Fruit fly (Drosophila melanogaster) whole organism, adult: ENCODE data around the gene Mtch.

Experiments used
- CG11617 ChIP-seq: fragments of 200-800 bp; sonication (Bioruptor generic); optimal IDR thresholded peaks from 2 replicates; lab custom pipeline; 2017; ENCODE audit warnings: mild to moderate bottlenecking, missing biosample characterization, missing genetic modification reagents, missing genetic modification characterization
- CG12768 ChIP-seq: fragments of 200-800 bp; sonication (Bioruptor generic); optimal IDR thresholded peaks from 2 replicates; lab custom pipeline; 2017; ENCODE audit warnings: missing biosample characterization, missing genetic modification characterization, mild to moderate bottlenecking, moderate library complexity, missing genetic modification reagents
- CG14711 ChIP-seq: fragments of 200-800 bp; sonication (Bioruptor generic); optimal IDR thresholded peaks from 2 replicates; lab custom pipeline; 2018; ENCODE audit warnings: missing biosample characterization, mild to moderate bottlenecking, missing genetic modification characterization, moderate library complexity
- CG1620 ChIP-seq: fragments of 200-800 bp; sonication (Bioruptor generic); optimal IDR thresholded peaks from 2 replicates; lab custom pipeline; 2016; ENCODE audit warnings: missing biosample characterization, missing genetic modification characterization
- CG33017 ChIP-seq: fragments of 200-800 bp; sonication (Bioruptor generic); optimal IDR thresholded peaks from 2 replicates; lab custom pipeline; 2018; ENCODE audit warnings: missing biosample characterization, mild to moderate bottlenecking, missing genetic modification characterization, moderate library complexity
- CG5204 ChIP-seq: fragments of 200-800 bp; sonication (Bioruptor generic); optimal IDR thresholded peaks from 2 replicates; lab custom pipeline; 2016; ENCODE audit warnings: missing biosample characterization, missing genetic modification characterization
- CG7045 ChIP-seq: fragments of 200-800 bp; sonication (Bioruptor generic); optimal IDR thresholded peaks from 2 replicates; lab custom pipeline; 2017; ENCODE audit warnings: missing biosample characterization, mild to moderate bottlenecking, missing genetic modification characterization
- CG7101 ChIP-seq: fragments of 200-800 bp; sonication (Bioruptor generic); optimal IDR thresholded peaks from 2 replicates; lab custom pipeline; 2018; ENCODE audit warnings: missing biosample characterization, mild to moderate bottlenecking, missing genetic modification characterization, moderate library complexity
- Clk ChIP-seq: fragments of 200-800 bp; sonication (Bioruptor generic); optimal IDR thresholded peaks from 2 replicates; lab custom pipeline; 2017; ENCODE audit warnings: missing biosample characterization, missing genetic modification characterization
- Crg-1 ChIP-seq: fragments of 200-800 bp; sonication (Bioruptor generic); optimal IDR thresholded peaks from 2 replicates; lab custom pipeline; 2016; ENCODE audit warnings: missing biosample characterization, missing genetic modification characterization
- Hr96 ChIP-seq: fragments of 200-800 bp; sonication (Bioruptor generic); optimal IDR thresholded peaks from 2 replicates; lab custom pipeline; 2016; ENCODE audit warnings: missing biosample characterization, missing genetic modification characterization
- Mnt ChIP-seq: fragments of 200-800 bp; sonication (Bioruptor generic); optimal IDR thresholded peaks from 2 replicates; lab custom pipeline; 2016; ENCODE audit warnings: missing biosample characterization, mild to moderate bottlenecking, missing genetic modification characterization
- bab1 ChIP-seq: fragments of 200-800 bp; sonication (Bioruptor generic); optimal IDR thresholded peaks from 3 replicates; lab custom pipeline; 2019; ENCODE audit warnings: missing biosample characterization, mild to moderate bottlenecking, missing genetic modification characterization, moderate library complexity
- cic ChIP-seq: fragments of 200-800 bp; sonication (Bioruptor generic); optimal IDR thresholded peaks from 2 replicates; lab custom pipeline; 2017; ENCODE audit warnings: missing biosample characterization, mild to moderate bottlenecking, missing genetic modification characterization, moderate library complexity
- cnc ChIP-seq, 2 experiments: fragments of >200 bp; optimal IDR thresholded peaks; 2 replicates each; lab custom pipeline; 2017
- kay ChIP-seq: fragments of 200-800 bp; sonication (Bioruptor generic); peaks from one replicate; lab custom pipeline; 2016; ENCODE audit warnings: missing biosample characterization, missing genetic modification characterization, borderline replicate concordance
- ovo ChIP-seq: fragments of 200-800 bp; sonication (Bioruptor generic); optimal IDR thresholded peaks from 2 replicates; lab custom pipeline; 2016; ENCODE audit warnings: missing biosample characterization, missing genetic modification characterization
- pad ChIP-seq: fragments of 200-800 bp; sonication (Bioruptor generic); optimal IDR thresholded peaks from 3 replicates; lab custom pipeline; 2017; ENCODE audit warnings: missing biosample characterization, missing genetic modification characterization, mild to moderate bottlenecking, moderate library complexity, missing genetic modification reagents
- tj ChIP-seq: fragments of 200-800 bp; sonication (Bioruptor generic); optimal IDR thresholded peaks from 3 replicates; lab custom pipeline; 2017; ENCODE audit warnings: missing biosample characterization, mild to moderate bottlenecking, missing genetic modification characterization, moderate library complexity
- toe ChIP-seq: fragments of 200-800 bp; sonication (Bioruptor generic); optimal IDR thresholded peaks from 2 replicates; lab custom pipeline; 2016; ENCODE audit warnings: missing biosample characterization, missing genetic modification characterization

Mtch gene

dm6 chr3L:180262-180543 is 4.2 kb upstream of the Mtch start:
- no peak for TF ChIP-seq cic (GFP tag; lab: Kevin White, UChicago)
- TF ChIP-seq Hr96: no peak
- TF ChIP-seq kay (GFP tag; lab: Kevin White, UChicago): no peak
- TF ChIP-seq CG12768: no peak
- TF ChIP-seq Crg-1 (GFP tag; lab: Kevin White, UChicago): no peak
- TF ChIP-seq tj: no peak
- no peak for TF ChIP-seq Clk
- TF ChIP-seq CG33017 (tag; lab: Kevin White, UChicago): no peak
- no peak for TF ChIP-seq pad
- no peak for TF ChIP-seq CG11617 (GFP tag; lab: Kevin White, UChicago)
- TF ChIP-seq CG7101 (tag; lab: Kevin White, UChicago): no peak
- no peak for TF ChIP-seq bab1 (GFP tag; lab: Kevin White, UChicago)
- TF ChIP-seq CG7045 (GFP tag; lab: Kevin White, UChicago): no peak

DNA sequence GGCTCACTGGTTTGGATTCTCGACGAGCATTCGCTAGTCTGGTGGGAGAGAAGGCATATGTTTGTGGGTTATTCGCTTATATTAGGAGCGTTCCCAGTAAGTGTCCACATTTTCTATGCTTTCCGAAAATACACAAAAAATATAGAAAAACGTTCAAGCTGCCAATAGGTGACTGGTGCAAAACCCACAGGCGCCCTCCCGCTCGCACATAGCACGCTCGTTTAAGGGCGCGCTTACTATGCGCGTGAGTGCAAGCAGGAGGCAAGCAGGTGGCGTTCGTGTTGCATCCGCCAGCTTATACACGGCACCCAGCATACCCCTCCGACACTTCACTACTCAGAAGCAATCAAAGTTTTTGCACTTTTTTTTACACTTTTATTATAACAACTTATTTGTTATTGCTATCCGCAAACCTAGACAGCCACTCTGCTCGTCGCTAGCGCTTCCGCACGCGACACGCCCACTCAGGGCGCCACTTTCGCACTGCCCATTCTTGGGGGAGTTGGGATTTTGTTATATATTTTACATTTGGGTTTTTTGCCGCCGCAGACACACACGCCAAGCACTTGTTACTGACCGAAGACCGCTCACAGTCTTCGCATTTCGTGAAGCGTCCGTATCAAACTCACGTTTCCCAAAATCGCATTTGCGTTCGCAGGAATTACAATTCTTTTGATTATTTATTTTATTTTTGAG is 14.8 kb downstream of the Mtch start:
- TF ChIP-seq cic (GFP tag; lab: Kevin White, UChicago): peak; percentile 77
- no peak for TF ChIP-seq ovo (GFP tag; lab: Kevin White, UChicago)
- TF ChIP-seq CG14711 (tag; lab: Kevin White, UChicago): no peak
- TF ChIP-seq cnc (optimal IDR thresholded peaks at IDR 0.05; lab: Kevin White, UChicago): no peak
- TF ChIP-seq CG11617 (GFP tag; lab: Kevin White, UChicago): no peak
- TF ChIP-seq CG1620 (GFP tag; lab: Kevin White, UChicago): peak; percentile 43
- peak; percentile 98 for TF ChIP-seq Mnt (GFP tag; lab: Kevin White, UChicago)
- no peak for TF ChIP-seq Clk
- no peak for TF ChIP-seq kay (GFP tag; lab: Kevin White, UChicago)
- TF ChIP-seq Crg-1 (GFP tag; lab: Kevin White, UChicago): peak; percentile 44
- TF ChIP-seq CG33017 (tag; lab: Kevin White, UChicago): no peak
- no peak for TF ChIP-seq CG7045 (GFP tag; lab: Kevin White, UChicago)
- no peak for TF ChIP-seq tj
- no peak for TF ChIP-seq Hr96
- TF ChIP-seq pad: peak; percentile 97
- peak; percentile 19 for TF ChIP-seq bab1 (GFP tag; lab: Kevin White, UChicago)

DNA sequence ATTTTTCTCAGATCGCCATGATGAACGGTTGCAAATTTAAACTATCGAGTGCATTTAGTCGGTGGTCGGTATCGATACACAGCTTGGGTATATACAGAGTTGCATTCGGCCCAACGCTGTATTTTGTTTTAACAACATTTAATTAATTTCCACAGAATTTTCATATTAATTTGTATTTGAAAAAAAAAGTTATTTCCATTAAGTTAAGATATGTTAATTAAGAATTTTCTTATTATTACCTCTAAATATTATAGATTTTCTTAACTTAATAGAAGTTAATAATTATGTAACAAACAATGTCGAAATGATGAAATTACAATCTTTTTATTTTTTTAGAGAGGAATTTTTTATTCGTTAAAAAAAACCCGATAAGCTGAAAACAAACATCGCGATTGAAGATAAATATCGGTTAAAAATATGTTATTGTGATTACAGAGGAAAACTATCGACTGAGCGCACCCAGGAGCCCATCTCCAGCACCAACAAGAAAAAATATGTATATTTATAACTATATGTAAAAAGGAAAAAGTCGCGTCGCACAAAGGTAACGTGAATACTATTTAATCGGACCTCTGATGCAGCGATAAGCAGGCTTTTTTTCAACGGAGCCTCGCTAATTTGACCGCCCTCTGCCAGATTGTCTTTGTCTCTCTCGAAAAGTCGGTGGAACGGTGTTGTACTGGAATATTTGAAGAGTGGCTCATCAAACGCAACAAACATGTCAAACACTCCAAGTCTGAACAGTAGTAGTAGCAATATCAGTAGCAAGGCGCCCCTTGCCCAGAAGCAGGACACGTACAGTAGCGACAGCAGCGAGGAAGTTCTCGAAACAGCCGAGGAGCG is 15.5 kb downstream of the Mtch start, which contains the start of the genes rno and mri:
Gene rno (minus strand): TSS at position 9 of the 843 bp plus-strand sequence.
Gene mri (plus strand): TSS at position 421 of the 843 bp plus-strand sequence.
- TF ChIP-seq CG12768 (peak; percentile 54), Hr96 (peak; percentile 45), cic (GFP tag; lab: Kevin White, UChicago) (peak; percentile 16), pad (no peak), cnc (optimal IDR thresholded peaks at IDR 0.05; lab: Kevin White, UChicago) (no peak), toe (GFP tag; lab: Kevin White, UChicago) (no peak), bab1 (GFP tag; lab: Kevin White, UChicago) (peak; percentile 64), CG7101 (tag; lab: Kevin White, UChicago) (peak; percentile 85), CG7045 (GFP tag; lab: Kevin White, UChicago) (peak; percentile 47), Clk (peak; percentile 23), Crg-1 (GFP tag; lab: Kevin White, UChicago) (peak; percentile 55), CG14711 (tag; lab: Kevin White, UChicago) (peak; percentile 85), ovo (GFP tag; lab: Kevin White, UChicago) (peak; percentile 46), tj (peak; percentile 36), CG33017 (tag; lab: Kevin White, UChicago) (peak; percentile 70), CG11617 (GFP tag; lab: Kevin White, UChicago) (peak; percentile 80), kay (GFP tag; lab: Kevin White, UChicago) (no peak), Mnt (GFP tag; lab: Kevin White, UChicago) (peak; percentile 52), CG1620 (GFP tag; lab: Kevin White, UChicago) (peak; percentile 44), CG5204 (GFP tag; lab: Kevin White, UChicago) (no peak)

- TF ChIP-seq CG33017 (tag; lab: Kevin White, UChicago): no peak
- TF ChIP-seq pad: peak; percentile 91
- TF ChIP-seq CG12768: peak; percentile 47
- peak; percentile 59 for TF ChIP-seq Mnt (GFP tag; lab: Kevin White, UChicago)
- TF ChIP-seq bab1 (GFP tag; lab: Kevin White, UChicago): peak; percentile 45
- TF ChIP-seq cic (GFP tag; lab: Kevin White, UChicago): peak; percentile 35
- TF ChIP-seq CG11617 (GFP tag; lab: Kevin White, UChicago): peak; percentile 18
- TF ChIP-seq CG7045 (GFP tag; lab: Kevin White, UChicago): no peak
Measured at dm6 chr3L:203536-204135, 19.2 kb downstream of the Mtch start, which contains the start of gene NitFhit. TSS of gene NitFhit (plus strand) at chr3L:203730.

DNA sequence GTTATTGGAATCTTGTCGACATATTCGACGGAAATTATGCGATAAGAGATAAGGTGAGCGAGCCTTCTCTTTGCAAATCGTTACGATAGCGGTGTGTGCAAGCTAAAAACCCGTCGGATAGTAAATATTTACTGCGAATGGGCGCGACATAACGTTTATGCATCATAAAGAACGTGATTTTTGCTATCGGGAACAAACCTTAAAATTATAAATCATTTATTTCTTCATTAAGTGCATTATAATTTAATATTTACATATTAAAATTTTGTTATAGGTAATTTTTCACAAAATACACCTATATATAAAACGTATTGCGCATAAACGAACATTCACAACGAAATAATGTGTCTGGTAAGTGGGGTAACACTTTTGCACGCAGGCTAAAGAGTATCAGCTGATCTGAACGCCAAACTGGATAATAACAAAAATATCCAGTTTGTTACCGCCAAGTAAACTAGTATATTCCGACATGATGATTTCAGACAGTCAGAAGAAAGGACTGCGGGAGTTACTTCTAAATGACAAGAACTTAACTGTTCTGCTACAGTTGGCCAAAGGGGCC is 21.4 kb downstream of the Mtch start, which contains the start of the genes Gk1 and CG13876:
Gene Gk1 (minus strand): TSS at position 122 of the 562 bp plus-strand sequence.
Gene CG13876 (plus strand): TSS at position 412 of the 562 bp plus-strand sequence.
- TF ChIP-seq ovo (GFP tag; lab: Kevin White, UChicago): peak; percentile 90
- TF ChIP-seq CG5204 (GFP tag; lab: Kevin White, UChicago): no peak
- peak; percentile 99 for TF ChIP-seq CG33017 (tag; lab: Kevin White, UChicago)
- TF ChIP-seq Hr96: no peak
- peak; percentile 86 for TF ChIP-seq CG1620 (GFP tag; lab: Kevin White, UChicago)
- TF ChIP-seq Mnt (GFP tag; lab: Kevin White, UChicago): peak; percentile 90
- TF ChIP-seq Clk: peak; percentile 95
- peak; percentile 98 for TF ChIP-seq CG11617 (GFP tag; lab: Kevin White, UChicago)
- no peak for TF ChIP-seq cnc (optimal IDR thresholded peaks at IDR 0.05; lab: Kevin White, UChicago)
- TF ChIP-seq Crg-1 (GFP tag; lab: Kevin White, UChicago): peak; percentile 91
- peak; percentile 97 for TF ChIP-seq CG14711 (tag; lab: Kevin White, UChicago)
- TF ChIP-seq toe (GFP tag; lab: Kevin White, UChicago): no peak
- no peak for TF ChIP-seq kay (GFP tag; lab: Kevin White, UChicago)
- peak; percentile 97 for TF ChIP-seq CG12768
- TF ChIP-seq CG7101 (tag; lab: Kevin White, UChicago): peak; percentile 99
- peak; percentile 89 for TF ChIP-seq pad
- TF ChIP-seq cic (GFP tag; lab: Kevin White, UChicago): peak; percentile 97
- TF ChIP-seq bab1 (GFP tag; lab: Kevin White, UChicago): peak; percentile 99
- peak; percentile 98 for TF ChIP-seq CG7045 (GFP tag; lab: Kevin White, UChicago)
- TF ChIP-seq tj: peak; percentile 92
